Worm (Caenorhabditis elegans): ENCODE results near the gene rike-1.

- TF ChIP-seq nhr-25 (tag; optimal IDR thresholded peaks at IDR 0.05): peak; percentile 87
- no peak for TF ChIP-seq lin-11 (tag; optimal IDR thresholded peaks at IDR 0.05)
These were observed 34.9 kb downstream of the rike-1 start, which contains the start of gene R02D5.9 for ce11 chrV:14510746-14511145.

All from whole organism, L2 larva.